Fruit fly (Drosophila melanogaster): ENCODE results near the gene Gas41.

Gas41 gene

DNA sequence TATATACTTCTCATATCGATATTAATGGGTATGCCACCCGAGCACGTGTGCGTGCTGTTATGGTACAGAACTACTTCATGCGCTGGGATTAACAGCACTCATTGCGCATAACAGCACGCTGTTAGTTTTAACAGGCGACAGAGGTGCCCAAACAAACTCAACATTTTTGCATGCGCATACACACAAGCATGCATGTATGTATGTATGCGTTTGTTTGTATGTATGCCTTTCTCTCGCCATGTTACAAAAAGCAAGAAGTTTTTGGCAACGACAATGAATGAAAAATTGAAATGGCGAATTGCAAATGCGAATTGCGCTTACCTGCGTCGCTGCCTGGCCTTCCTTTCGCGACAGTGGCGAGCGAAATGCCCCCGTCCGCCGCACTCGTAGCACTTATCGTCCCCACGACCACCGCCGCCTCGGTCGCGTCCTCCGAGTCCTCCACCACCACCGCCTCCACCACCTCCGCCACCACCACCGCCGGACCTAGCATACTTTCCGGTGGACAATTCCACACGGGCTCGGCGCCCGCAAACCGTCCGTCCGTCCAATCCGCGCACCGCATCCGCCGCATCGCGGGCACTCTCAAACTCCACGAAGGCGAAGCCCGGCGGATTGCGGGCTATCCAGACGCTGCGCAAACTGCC, 30.7 kb downstream of the Gas41 start:
- no peak for TF ChIP-seq Sin3A (optimal IDR thresholded peaks at IDR 0.05)
- TF ChIP-seq ttk (optimal IDR thresholded peaks at IDR 0.05): no peak
- TF ChIP-seq psq (optimal IDR thresholded peaks at IDR 0.05): no peak
- no peak for TF ChIP-seq insv (optimal IDR thresholded peaks at IDR 0.05)
- no peak for TF ChIP-seq Myc (optimal IDR thresholded peaks at IDR 0.05)

DNA sequence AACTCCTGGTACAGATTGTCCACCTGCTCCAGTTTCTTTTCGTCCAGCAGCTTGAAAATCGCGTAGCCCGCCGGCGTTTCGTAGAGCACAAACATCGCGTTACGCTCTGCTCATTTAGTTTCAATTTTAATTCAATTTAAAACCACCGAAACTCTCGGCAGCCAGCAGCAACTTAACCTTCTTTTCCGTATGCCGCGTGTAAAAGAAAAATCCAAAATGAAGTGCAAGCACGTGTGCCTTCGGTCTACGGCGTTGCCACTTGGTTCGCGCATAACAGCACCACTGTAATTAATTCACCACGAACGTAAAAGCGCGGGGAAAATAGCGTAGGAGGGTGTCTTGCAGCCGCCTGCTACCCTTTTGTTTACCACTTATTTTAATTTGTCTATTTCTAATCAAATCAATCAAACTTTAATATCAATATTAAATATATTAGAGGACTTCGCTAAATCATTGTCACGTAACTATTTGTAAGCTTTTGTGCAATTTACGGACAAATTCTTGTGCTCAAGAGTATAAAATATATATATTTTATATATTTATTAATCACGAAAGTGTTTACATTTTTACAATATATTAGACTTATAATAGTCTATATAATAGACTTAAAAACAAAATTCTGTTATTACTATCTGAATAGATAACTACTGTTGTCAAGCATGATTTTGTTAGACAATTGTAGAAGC, 31.3 kb downstream of the Gas41 start, which contains the start of gene nop5:
nop5 (minus strand) TSS at position 227 of the 686 bp plus-strand sequence.
- TF ChIP-seq insv (optimal IDR thresholded peaks at IDR 0.05): no peak
- TF ChIP-seq Myc (optimal IDR thresholded peaks at IDR 0.05): no peak
- TF ChIP-seq Sin3A (optimal IDR thresholded peaks at IDR 0.05): no peak
- TF ChIP-seq ttk (optimal IDR thresholded peaks at IDR 0.05): no peak
- TF ChIP-seq psq (optimal IDR thresholded peaks at IDR 0.05): no peak
- TF ChIP-seq h (optimal IDR thresholded peaks at IDR 0.05): no peak

DNA sequence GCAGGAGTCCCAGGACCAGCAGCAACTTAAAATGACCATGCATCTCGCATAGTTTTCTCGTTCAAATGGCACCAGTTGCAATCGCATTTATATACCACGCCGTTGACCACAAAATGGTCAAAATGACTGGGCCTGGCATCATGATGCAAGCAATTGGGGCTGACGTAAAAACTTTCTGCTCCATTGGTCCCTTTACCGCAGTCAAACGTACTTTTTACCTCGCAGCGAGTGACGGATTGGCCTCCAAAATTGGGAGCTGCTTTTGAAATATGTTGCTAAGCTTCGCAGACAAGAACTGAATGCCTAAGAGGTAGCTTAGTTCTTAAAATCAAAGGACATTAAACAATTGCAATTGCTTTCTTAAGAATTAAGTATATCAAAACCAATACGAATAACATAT, 33.7 kb downstream of the Gas41 start, which contains the start of gene CG32829:
CG32829 (minus strand) TSS at position 101 of the 400 bp plus-strand sequence.
- TF ChIP-seq h (optimal IDR thresholded peaks at IDR 0.05) (no peak), Sin3A (optimal IDR thresholded peaks at IDR 0.05) (no peak), Myc (optimal IDR thresholded peaks at IDR 0.05) (no peak), psq (optimal IDR thresholded peaks at IDR 0.05) (no peak), insv (optimal IDR thresholded peaks at IDR 0.05) (no peak), ttk (optimal IDR thresholded peaks at IDR 0.05) (no peak)

DNA sequence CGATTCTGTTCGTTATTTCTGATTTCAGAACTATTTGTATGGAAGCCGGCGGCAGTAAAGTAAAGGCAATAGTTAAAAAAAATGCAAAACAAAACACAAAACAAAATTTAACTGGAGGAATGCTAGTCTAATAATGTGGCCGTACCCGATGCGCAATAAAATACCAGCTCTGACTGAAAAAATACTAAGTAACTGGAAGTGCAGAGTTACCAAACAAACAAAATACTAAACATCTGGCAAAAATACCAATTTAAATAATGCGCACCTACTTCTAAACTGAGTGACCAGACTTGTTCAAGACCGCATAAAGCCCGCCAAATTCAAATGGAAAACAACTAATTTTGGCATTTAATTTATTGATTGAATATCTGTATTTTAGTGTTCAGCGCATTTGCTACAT, 36.0 kb downstream of the Gas41 start, which contains the start of gene Wee1:
Wee1 (minus strand) TSS at position 175 of the 400 bp plus-strand sequence.
- TF ChIP-seq ttk (optimal IDR thresholded peaks at IDR 0.05) (no peak), insv (optimal IDR thresholded peaks at IDR 0.05) (no peak), Sin3A (optimal IDR thresholded peaks at IDR 0.05) (no peak)

DNA sequence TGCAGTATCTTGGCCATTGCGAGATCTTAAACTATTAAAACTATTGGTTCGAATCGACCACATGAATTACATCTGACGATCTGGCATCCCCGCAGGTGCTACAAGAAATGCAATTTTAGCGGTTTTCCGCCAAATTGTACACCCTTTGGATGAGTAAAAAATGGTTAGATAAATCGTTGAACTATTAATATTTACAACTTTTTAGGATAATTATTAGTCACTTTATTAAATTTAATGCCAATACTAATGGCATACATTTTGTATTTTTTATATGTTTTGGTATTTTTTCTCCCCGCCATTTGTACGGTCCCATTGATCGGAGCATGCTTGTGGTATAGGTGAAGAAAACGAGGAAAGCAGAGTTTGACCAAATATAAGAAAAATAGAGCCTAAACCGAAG, 42.2 kb downstream of the Gas41 start, which contains the start of the genes Polr1F and Rat1:
Polr1F (minus strand) TSS at position 84 of the 400 bp plus-strand sequence.
Rat1 (plus strand) TSS at position 323 of the 400 bp plus-strand sequence.
- TF ChIP-seq ttk (optimal IDR thresholded peaks at IDR 0.05) (no peak), Myc (optimal IDR thresholded peaks at IDR 0.05) (no peak), h (optimal IDR thresholded peaks at IDR 0.05) (no peak), insv (optimal IDR thresholded peaks at IDR 0.05) (no peak)

All from Kc167 (cell line).